Fruit fly (Drosophila melanogaster) whole organism, wandering third instar larva: ENCODE measurements around the gene CROT.
A peak's percentile ranks its signal among the peaks of the same experiment; 100 is the strongest.

Experiments used
- Abd-B ChIP-seq: fragments of >200 bp; optimal IDR thresholded peaks from 2 replicates; lab custom pipeline; 2017; ENCODE audit warnings: missing biosample characterization, missing genetic modification characterization
- CG32264 ChIP-seq: fragments of 200-800 bp; sonication (Bioruptor generic); optimal IDR thresholded peaks from 2 replicates; lab custom pipeline; 2016; ENCODE audit warnings: missing biosample characterization, missing genetic modification characterization
- CG9705 ChIP-seq: fragments of 200-800 bp; sonication (Bioruptor generic); optimal IDR thresholded peaks from 2 replicates; lab custom pipeline; 2018; ENCODE audit warnings: missing biosample characterization, mild to moderate bottlenecking, missing genetic modification characterization
- HLH106 ChIP-seq: fragments of 200-800 bp; optimal IDR thresholded peaks from 3 replicates; lab custom pipeline; 2019; ENCODE audit warnings: missing biosample characterization, mild to moderate bottlenecking, missing genetic modification characterization, moderate library complexity
- Hr78 ChIP-seq: fragments of >200 bp; optimal IDR thresholded peaks from 2 replicates; lab custom pipeline; 2017; ENCODE audit warnings: missing biosample characterization, missing genetic modification characterization
- Myc ChIP-seq: fragments of >200 bp; optimal IDR thresholded peaks from 2 replicates; lab custom pipeline; 2017
- OdsH ChIP-seq: fragments of 200-800 bp; sonication (Bioruptor generic); optimal IDR thresholded peaks from 2 replicates; lab custom pipeline; 2016; ENCODE audit warnings: missing biosample characterization, mild to moderate bottlenecking, missing genetic modification characterization
- Rel ChIP-seq, 2 experiments: fragments of 200-800 bp; sonication (Bioruptor generic) in 1 of 2; optimal IDR thresholded peaks; 2 replicates in 1 of 2; 3 replicates in 1 of 2; lab custom pipeline; 2016 to 2019; ENCODE audit warnings: mild to moderate bottlenecking in 2 of 2, missing biosample characterization in 2 of 2, missing genetic modification characterization in 2 of 2, moderate library complexity in 1 of 2
- h ChIP-seq: fragments of 200-800 bp; sonication (Bioruptor generic); optimal IDR thresholded peaks from 3 replicates; lab custom pipeline; 2016; ENCODE audit warnings: missing biosample characterization, mild to moderate bottlenecking, missing genetic modification characterization
- pan ChIP-seq: fragments of >200 bp; optimal IDR thresholded peaks from 2 replicates; lab custom pipeline; 2017
- psq ChIP-seq: fragments of 200-800 bp; sonication (Bioruptor generic); optimal IDR thresholded peaks from 3 replicates; lab custom pipeline; 2017; ENCODE audit warnings: missing biosample characterization, mild to moderate bottlenecking, missing genetic modification characterization, moderate library complexity
- usp ChIP-seq: fragments of >200 bp; optimal IDR thresholded peaks from 2 replicates; lab custom pipeline; 2017; ENCODE audit warnings: missing biosample characterization, missing genetic modification characterization

DNA sequence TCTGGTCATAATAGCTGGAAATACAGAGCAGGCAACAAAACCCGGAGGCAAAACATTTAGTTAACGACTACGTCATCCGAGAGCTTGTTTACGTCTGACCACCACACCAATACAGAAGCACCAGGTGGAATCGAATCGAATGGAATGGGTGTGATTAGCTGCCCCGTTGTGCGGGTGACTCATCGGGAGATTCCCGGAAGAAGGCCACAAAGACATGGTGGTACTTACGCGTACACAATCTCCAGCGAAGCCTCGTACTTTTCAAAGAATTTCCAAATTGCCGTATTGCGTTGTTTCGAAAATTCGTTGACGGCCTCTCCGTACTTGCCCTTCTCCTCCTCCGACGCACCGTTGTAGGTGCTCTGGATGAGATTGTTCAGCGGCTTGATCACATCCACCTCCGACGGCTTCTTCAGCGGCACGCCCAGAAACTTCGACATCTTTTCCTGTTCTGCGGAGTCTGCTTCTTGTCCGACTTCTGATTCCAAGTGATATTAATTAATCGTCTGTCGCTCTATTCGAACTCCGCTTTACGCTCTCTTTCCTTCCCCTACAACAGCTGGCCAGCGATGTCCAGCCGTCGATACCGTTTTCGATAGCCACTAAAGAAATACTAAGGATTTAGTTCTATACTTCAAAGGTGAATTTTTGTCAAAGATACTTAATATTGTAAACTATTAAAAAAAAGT is 6.9 kb downstream of the CROT start, which contains the start of gene ALiX:
- TF ChIP-seq Rel (GFP tag; optimal IDR thresholded peaks at IDR 0.05; lab: Kevin White, UChicago) (no peak), Rel (tag; optimal IDR thresholded peaks at IDR 0.05; lab: Kevin White, UChicago) (peak; percentile 73), Hr78 (GFP tag; lab: Kevin White, UChicago) (no peak), HLH106 (tag; lab: Kevin White, UChicago) (no peak), psq (GFP tag; lab: Kevin White, UChicago) (peak; percentile 70), CG32264 (GFP tag; lab: Kevin White, UChicago) (no peak), CG9705 (GFP tag; lab: Kevin White, UChicago) (no peak), usp (GFP tag; lab: Kevin White, UChicago) (no peak), Myc (lab: Kevin White, UChicago) (no peak), pan (lab: Kevin White, UChicago) (no peak), h (GFP tag; lab: Kevin White, UChicago) (no peak), Abd-B (GFP tag; lab: Kevin White, UChicago) (no peak), OdsH (no peak)
